Fruit fly (Drosophila melanogaster): Measurements from ENCODE around the gene CG7557.

The CG7557 gene

dm6 chr3L:11488264-11488663 lies 43.3 kb downstream of the CG7557 start:
- TF ChIP-seq CG34367 (tag; optimal IDR thresholded peaks at IDR 0.05) = no peak
- TF ChIP-seq CG15710 (tag; optimal IDR thresholded peaks at IDR 0.05) = no peak
- no peak for TF ChIP-seq fd96Ca (GFP tag; IDR thresholded peaks at IDR 0.05)
- TF ChIP-seq rn (GFP tag; IDR thresholded peaks at IDR 0.05) = no peak
- no peak for TF ChIP-seq CG14655 (GFP tag; optimal IDR thresholded peaks at IDR 0.05)
- no peak for TF ChIP-seq CG17806 (tag; optimal IDR thresholded peaks at IDR 0.05)
- no peak for TF ChIP-seq CG10348 (GFP tag; IDR thresholded peaks at IDR 0.05)
- TF ChIP-seq Pif1B (GFP tag; optimal IDR thresholded peaks at IDR 0.05) = no peak
- TF ChIP-seq EcR (GFP tag; optimal IDR thresholded peaks at IDR 0.05) = no peak
- no peak for TF ChIP-seq Snoo (tag; optimal IDR thresholded peaks at IDR 0.05)

DNA sequence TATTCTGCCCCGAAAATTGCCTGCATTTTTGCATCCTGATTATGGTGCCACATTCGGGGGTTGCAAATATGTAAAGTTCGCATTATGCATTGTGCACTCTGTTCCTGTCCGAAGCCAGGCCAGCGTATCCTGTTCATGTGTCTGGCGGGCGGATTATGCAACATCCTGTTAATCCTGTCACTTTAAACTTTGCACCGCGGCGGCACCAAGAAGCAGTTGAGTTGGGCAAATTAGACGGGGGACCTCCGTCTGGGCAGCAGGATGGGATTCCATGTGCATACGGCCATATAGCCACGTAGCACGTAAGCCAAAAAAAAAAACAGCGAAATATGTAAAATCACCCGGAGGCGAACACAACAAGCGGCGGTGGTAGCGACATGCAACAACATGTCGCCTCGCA lies 44.5 kb downstream of the CG7557 start:
- TF ChIP-seq Pif1A (GFP tag; optimal IDR thresholded peaks at IDR 0.05) (no peak), CG8159 (tag; optimal IDR thresholded peaks at IDR 0.05) (no peak), D1 (tag; optimal IDR thresholded peaks at IDR 0.05) (no peak), gl (tag; optimal IDR thresholded peaks at IDR 0.05) (no peak), CG4496 (GFP tag; IDR thresholded peaks at IDR 0.05) (no peak), CG10348 (GFP tag; IDR thresholded peaks at IDR 0.05) (no peak), CG17806 (tag; optimal IDR thresholded peaks at IDR 0.05) (no peak), Snoo (tag; optimal IDR thresholded peaks at IDR 0.05) (no peak), Ets98B (GFP tag; IDR thresholded peaks at IDR 0.05) (no peak), CG12605 (GFP tag; IDR thresholded peaks at IDR 0.05) (no peak), CG8301 (tag; optimal IDR thresholded peaks at IDR 0.05) (no peak), EcR (GFP tag; optimal IDR thresholded peaks at IDR 0.05) (no peak), CG32121 (GFP tag; IDR thresholded peaks at IDR 0.05) (no peak), CG13204 (GFP tag; optimal IDR thresholded peaks at IDR 0.05) (no peak), CG15710 (tag; optimal IDR thresholded peaks at IDR 0.05) (no peak), fd96Ca (GFP tag; IDR thresholded peaks at IDR 0.05) (no peak)

- no peak for TF ChIP-seq CG8159 (tag; optimal IDR thresholded peaks at IDR 0.05)
- TF ChIP-seq CG13204 (GFP tag; optimal IDR thresholded peaks at IDR 0.05) = no peak
- no peak for TF ChIP-seq CG17806 (tag; optimal IDR thresholded peaks at IDR 0.05)
- TF ChIP-seq D1 (tag; optimal IDR thresholded peaks at IDR 0.05) = no peak
- no peak for TF ChIP-seq CG10348 (GFP tag; IDR thresholded peaks at IDR 0.05)
- no peak for TF ChIP-seq CG14655 (GFP tag; optimal IDR thresholded peaks at IDR 0.05)
- no peak for TF ChIP-seq CG8301 (tag; optimal IDR thresholded peaks at IDR 0.05)
- TF ChIP-seq rn (GFP tag; IDR thresholded peaks at IDR 0.05) = no peak
- no peak for TF ChIP-seq CG34367 (tag; optimal IDR thresholded peaks at IDR 0.05)
- no peak for TF ChIP-seq fd96Ca (GFP tag; IDR thresholded peaks at IDR 0.05)
- no peak for TF ChIP-seq CG9948 (tag; optimal IDR thresholded peaks at IDR 0.05)
Measured at dm6 chr3L:11490539-11490938, 45.6 kb downstream of the CG7557 start.

DNA sequence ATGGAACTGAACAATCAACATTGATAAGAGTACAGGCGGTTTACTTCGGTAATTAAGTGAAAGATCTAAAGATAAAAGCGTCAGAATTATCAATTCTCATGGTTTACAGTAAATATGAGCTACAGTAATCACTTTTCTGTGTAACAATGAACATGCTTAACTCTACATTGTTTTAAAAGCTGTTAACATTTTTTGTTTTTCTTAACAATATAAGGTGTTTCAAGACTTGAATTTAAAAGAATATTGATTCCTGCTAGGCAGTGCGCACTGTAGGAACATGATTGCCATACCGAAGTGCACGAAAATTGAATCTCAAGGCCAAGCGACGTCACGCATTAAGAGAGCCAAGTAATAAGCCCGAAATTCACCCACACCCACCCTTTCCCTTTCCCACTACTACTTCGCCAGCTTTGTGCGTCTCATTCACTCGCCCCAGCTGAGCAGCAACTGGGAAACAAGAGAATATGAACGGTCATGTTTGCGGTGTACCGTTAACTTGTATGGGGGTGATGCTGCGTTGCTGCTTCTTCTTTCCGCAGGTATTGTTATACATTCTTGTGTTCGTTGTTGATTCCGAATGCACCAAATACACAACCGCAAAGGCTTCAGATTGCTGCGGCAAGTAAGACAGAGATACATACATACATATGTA lies 46.4 kb downstream of the CG7557 start:
- TF ChIP-seq CG10348 (GFP tag; IDR thresholded peaks at IDR 0.05) (no peak), CG13204 (GFP tag; optimal IDR thresholded peaks at IDR 0.05) (no peak), gl (tag; optimal IDR thresholded peaks at IDR 0.05) (no peak), D1 (tag; optimal IDR thresholded peaks at IDR 0.05) (no peak), CG12605 (GFP tag; IDR thresholded peaks at IDR 0.05) (peak; percentile 54), CG8301 (tag; optimal IDR thresholded peaks at IDR 0.05) (peak; percentile 51), rn (GFP tag; IDR thresholded peaks at IDR 0.05) (0 out of 2 replicates have a peak, but pooled peaks have one; percentile 8), CG15710 (tag; optimal IDR thresholded peaks at IDR 0.05) (peak; percentile 57), CG17806 (tag; optimal IDR thresholded peaks at IDR 0.05) (peak; percentile 48), CG4496 (GFP tag; IDR thresholded peaks at IDR 0.05) (peak; percentile 73), CG32121 (GFP tag; IDR thresholded peaks at IDR 0.05) (peak; percentile 61), CG14655 (GFP tag; optimal IDR thresholded peaks at IDR 0.05) (peak; percentile 58), Pif1A (GFP tag; optimal IDR thresholded peaks at IDR 0.05) (peak; percentile 47), CG34367 (tag; optimal IDR thresholded peaks at IDR 0.05) (peak; percentile 25), Ets98B (GFP tag; IDR thresholded peaks at IDR 0.05) (peak; percentile 8; the same call in 1 of the 2 replicates), CG8159 (tag; optimal IDR thresholded peaks at IDR 0.05) (peak; percentile 58), EcR (GFP tag; optimal IDR thresholded peaks at IDR 0.05) (no peak), Pif1B (GFP tag; optimal IDR thresholded peaks at IDR 0.05) (no peak), fd96Ca (GFP tag; IDR thresholded peaks at IDR 0.05) (no peak), Snoo (tag; optimal IDR thresholded peaks at IDR 0.05) (peak; percentile 73), CG9948 (tag; optimal IDR thresholded peaks at IDR 0.05) (peak; percentile 36)

DNA sequence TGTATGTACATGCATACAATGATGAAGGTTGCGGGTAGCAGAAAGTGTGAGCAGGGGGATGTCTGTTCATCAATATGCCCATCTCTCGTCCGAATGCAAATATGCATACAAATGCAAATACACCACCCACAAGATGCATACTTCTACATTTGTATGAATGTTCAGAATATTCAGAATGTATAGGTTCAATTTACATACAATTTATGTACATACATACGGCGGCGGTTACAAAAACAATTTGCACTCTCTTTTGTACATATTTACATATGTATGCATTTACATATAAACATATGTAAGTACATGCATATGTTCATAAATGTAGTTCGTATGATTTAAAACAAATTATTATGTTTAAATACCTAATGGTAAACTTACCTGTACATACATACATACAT lies 46.9 kb downstream of the CG7557 start:
- TF ChIP-seq CG13204 (GFP tag; optimal IDR thresholded peaks at IDR 0.05) (no peak), CG9948 (tag; optimal IDR thresholded peaks at IDR 0.05) (no peak), Snoo (tag; optimal IDR thresholded peaks at IDR 0.05) (no peak), fd96Ca (GFP tag; IDR thresholded peaks at IDR 0.05) (no peak), gl (tag; optimal IDR thresholded peaks at IDR 0.05) (no peak), CG10348 (GFP tag; IDR thresholded peaks at IDR 0.05) (no peak), CG4496 (GFP tag; IDR thresholded peaks at IDR 0.05) (no peak), CG12605 (GFP tag; IDR thresholded peaks at IDR 0.05) (no peak), EcR (GFP tag; optimal IDR thresholded peaks at IDR 0.05) (no peak)

DNA sequence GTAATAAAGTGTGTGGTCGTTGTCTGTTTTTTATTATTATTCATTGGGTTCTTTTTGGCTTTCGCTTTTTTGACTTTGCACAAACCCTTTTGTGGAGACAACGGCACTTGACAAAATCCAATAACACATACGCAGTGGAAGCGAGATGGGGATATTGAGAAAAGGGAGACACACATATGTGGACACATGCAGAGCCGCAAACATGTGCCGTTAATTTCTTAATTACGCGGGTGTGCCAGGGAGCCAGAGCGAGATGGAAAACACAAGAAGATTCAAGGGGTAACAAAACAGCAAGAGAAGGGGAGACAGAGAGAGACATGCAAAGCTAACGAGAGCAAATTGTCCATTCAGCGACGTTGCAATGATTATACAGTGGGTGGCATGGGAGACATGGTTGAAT lies 47.5 kb downstream of the CG7557 start:
- TF ChIP-seq CG13204 (GFP tag; optimal IDR thresholded peaks at IDR 0.05) = peak; percentile 29
- peak; percentile 54 for TF ChIP-seq CG32121 (GFP tag; IDR thresholded peaks at IDR 0.05)
- no peak for TF ChIP-seq EcR (GFP tag; optimal IDR thresholded peaks at IDR 0.05)
- no peak for TF ChIP-seq Snoo (tag; optimal IDR thresholded peaks at IDR 0.05)
- no peak for TF ChIP-seq CG4496 (GFP tag; IDR thresholded peaks at IDR 0.05)
